Worm (Caenorhabditis elegans): ENCODE results near the gene frm-8.

frm-8 gene

DNA sequence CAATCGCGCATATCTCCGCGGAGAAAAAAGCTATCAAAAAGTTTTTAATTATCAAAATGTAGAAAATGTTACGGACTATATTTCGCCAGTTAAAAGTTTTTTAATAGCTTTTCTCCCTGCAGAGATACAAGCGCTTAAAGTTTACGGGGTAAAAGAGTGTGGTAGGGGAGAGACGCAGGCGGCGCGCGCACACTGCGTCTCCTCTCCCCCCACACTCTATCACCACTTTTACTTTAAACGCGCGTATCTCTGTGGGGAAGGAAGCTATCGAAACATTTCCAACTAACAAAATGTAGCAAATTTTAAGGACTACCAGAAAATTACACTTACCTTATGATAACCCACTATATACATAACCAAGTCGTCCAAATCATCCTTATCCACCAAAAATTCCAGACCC is 15.4 kb downstream of the frm-8 start:
- TF ChIP-seq efl-1 (optimal IDR thresholded peaks at IDR 0.05) (no peak), efl-1 (GFP tag; optimal IDR thresholded peaks at IDR 0.05 in 1 of 2) (peak in 1 of 2 experiments; percentile 57), hlh-4 (tag; optimal IDR thresholded peaks at IDR 0.05) (no peak)

DNA sequence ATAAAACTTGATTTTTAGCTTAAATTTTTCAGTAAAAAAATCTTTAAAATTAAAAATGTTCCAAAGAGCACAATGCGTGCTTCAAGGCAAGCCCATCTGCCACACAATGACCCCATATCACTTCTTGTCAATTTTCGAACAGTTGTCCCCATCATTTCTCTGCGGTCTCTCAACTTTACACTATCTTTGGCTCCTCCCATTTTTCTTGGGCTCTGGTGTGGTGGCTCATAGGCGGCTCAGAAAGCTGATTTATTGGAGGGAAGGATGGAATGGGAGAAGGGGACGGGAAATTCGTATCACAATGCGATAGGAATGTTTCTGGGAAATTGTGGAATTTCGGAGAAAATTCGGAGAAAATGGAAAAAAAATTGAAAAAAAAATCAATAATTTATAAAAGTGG is 18.4 kb downstream of the frm-8 start:
- TF ChIP-seq nhr-19 (GFP tag; conservative IDR thresholded peaks at IDR 0.05) (peak; percentile 14), nhr-71 (tag; optimal IDR thresholded peaks at IDR 0.05) (peak; percentile 41), unc-62 (GFP tag; optimal IDR thresholded peaks at IDR 0.05) (no peak), lin-39 (tag; optimal IDR thresholded peaks at IDR 0.05) (peak; percentile 21), pqm-1 (tag; optimal IDR thresholded peaks at IDR 0.05) (no peak), lin-14 (GFP tag; optimal IDR thresholded peaks at IDR 0.05) (peak; percentile 77), lsy-2 (tag; optimal IDR thresholded peaks at IDR 0.05) (peak in 1 of 2 experiments; percentile 10), pag-3 (tag; optimal IDR thresholded peaks at IDR 0.05; ENCODE audit: borderline replicate concordance, insufficient read depth) (peak; percentile 16), rnt-1 (tag; optimal IDR thresholded peaks at IDR 0.05) (peak; percentile 77), snu-23 (GFP tag; optimal IDR thresholded peaks at IDR 0.05) (peak; percentile 36), unc-98 (GFP tag; IDR thresholded peaks at IDR 0.05) (0 out of 2 replicates have a peak, but pooled peaks have one; percentile 28)

DNA sequence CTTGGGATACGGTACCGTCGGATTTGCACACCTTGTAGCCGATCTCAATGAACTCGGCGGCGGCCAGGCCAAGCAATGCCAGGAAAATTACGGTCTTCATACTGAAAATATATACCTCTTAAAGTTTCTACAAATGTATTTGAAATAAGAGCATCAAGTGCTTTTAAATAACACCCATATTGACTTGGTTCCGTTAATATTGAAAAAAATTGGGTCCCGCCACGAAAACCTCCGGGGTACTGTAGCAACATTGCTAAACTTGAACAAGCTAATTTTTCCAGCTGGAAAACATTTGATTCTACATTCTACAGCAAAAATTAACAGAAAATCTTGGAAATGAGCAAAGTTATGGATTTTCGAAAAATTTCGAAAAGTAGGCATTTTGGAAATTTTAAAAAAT is 19.5 kb downstream of the frm-8 start, which contains the start of gene heh-1:
Gene heh-1, minus strand, starts transcription at position 101 of the 400 bp plus-strand sequence.
- TF ChIP-seq lsy-2 (tag; optimal IDR thresholded peaks at IDR 0.05) (no peak), lin-39 (tag; optimal IDR thresholded peaks at IDR 0.05) (no peak)

DNA sequence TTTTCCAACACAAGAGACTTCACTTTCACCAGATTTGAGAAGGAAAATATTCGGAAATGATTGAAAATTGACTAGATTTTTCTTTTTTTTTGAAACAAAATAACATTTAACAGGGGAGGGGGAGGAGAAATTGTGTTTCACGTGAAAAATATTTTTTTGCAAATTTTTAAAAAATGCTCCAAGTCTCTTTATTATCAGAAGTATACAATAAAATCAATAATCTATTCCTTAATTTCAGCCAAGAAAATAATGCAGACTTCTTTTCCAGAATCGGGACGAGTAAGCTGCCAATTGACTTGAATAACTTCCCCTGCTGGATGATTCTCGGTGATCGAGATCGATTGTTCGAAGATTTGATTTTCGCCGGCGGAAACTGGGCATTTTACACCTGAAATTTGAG is 20.6 kb downstream of the frm-8 start, which contains the start of gene R148.7:
Gene R148.7, minus strand, starts transcription at position 101 of the 400 bp plus-strand sequence.
- TF ChIP-seq efl-1 (optimal IDR thresholded peaks at IDR 0.05) (no peak), efl-1 (GFP tag; optimal IDR thresholded peaks at IDR 0.05 in 1 of 2) (peak in 1 of 2 experiments; percentile 43), sup-37 (GFP tag; optimal IDR thresholded peaks at IDR 0.05) (no peak)

DNA sequence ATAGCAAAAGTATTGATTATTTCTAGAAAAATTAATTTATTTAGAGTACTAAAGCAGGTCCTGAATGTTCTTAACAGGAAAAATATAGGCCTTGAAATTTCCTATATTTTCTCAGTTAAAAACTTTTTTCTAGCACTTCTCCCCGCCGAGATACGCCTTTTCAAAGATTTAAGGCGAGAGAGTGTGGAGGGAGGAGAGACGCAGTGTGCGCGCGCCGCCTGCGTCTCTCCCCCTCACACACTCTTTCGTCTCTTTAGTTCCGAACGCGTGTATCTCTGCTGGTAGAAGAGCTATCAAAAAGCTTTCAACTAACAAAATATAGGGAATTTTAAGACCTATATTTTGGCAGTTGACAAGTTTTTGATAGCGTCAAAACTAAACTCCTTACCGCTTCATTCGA is 21.0 kb downstream of the frm-8 start:
- TF ChIP-seq pqm-1 (tag; optimal IDR thresholded peaks at IDR 0.05) (no peak), F16B12.6 (tag; optimal IDR thresholded peaks at IDR 0.05) (no peak), ceh-8 (GFP tag; optimal IDR thresholded peaks at IDR 0.05) (no peak), alr-1 (tag; optimal IDR thresholded peaks at IDR 0.05; ENCODE audit: borderline replicate concordance) (no peak), isw-1 (GFP tag; IDR thresholded peaks at IDR 0.05) (no peak), egl-13 (tag; optimal IDR thresholded peaks at IDR 0.05) (no peak), ceh-82 (tag; optimal IDR thresholded peaks at IDR 0.05) (no peak)

DNA sequence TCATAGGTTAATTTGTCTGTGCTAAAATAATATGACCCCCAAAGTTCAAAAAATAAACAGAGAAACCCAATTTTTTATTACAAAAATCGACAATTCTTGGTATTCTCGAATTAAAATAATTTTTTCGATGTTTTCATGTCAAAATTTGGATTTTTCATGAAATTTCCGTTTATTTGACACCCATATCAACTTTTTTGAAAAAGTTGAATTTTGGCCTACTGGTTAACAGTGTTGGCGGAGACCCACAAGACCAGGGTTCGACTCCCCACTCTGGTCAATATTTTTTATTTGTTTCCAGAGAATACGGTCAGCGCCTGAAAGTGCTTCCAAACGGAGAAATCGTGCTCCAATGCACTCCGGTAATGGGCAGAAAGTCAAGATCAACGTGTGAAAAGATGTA is 27.2 kb downstream of the frm-8 start:
- TF ChIP-seq nhr-20 (tag; optimal IDR thresholded peaks at IDR 0.05) (no peak), elt-2 (tag; optimal IDR thresholded peaks at IDR 0.05) (no peak), skn-1 (tag; optimal IDR thresholded peaks at IDR 0.05) (no peak), jun-1 (tag; optimal IDR thresholded peaks at IDR 0.05) (no peak)

DNA sequence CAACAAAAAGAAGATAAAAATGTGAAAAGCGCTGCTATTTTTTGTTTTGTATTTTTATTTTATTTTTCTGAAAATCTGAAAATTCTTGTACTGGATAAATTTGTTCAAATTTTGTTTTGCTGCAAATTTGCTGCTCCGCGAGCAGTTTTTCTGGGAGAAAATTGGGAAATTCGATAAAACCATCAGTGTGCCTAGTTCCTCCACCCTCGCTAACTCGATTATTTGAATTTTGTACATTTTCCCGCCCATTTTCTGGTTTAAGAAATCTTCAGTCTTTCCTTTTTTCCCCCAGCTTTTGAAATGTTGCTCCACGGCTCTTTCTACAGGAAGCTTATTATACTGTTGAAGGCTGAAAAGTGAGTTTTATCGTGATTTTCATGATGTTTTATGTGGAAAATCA is 27.8 kb downstream of the frm-8 start, which contains the start of gene R148.8:
Gene R148.8, plus strand, starts transcription at position 301 of the 400 bp plus-strand sequence.
- TF ChIP-seq egl-13 (tag; optimal IDR thresholded peaks at IDR 0.05): no peak
- no peak for TF ChIP-seq irx-1 (tag; optimal IDR thresholded peaks at IDR 0.05)
- TF ChIP-seq mep-1 (tag; optimal IDR thresholded peaks at IDR 0.05): no peak
- TF ChIP-seq nhr-90 (tag; optimal IDR thresholded peaks at IDR 0.05; ENCODE audit: poor library complexity): no peak
- TF ChIP-seq fkh-8 (tag; optimal IDR thresholded peaks at IDR 0.05): no peak
- TF ChIP-seq C04F5.9 (tag; optimal IDR thresholded peaks at IDR 0.05): no peak
- TF ChIP-seq unc-62 (GFP tag; optimal IDR thresholded peaks at IDR 0.05): no peak
- no peak for TF ChIP-seq ztf-11 (tag; optimal IDR thresholded peaks at IDR 0.05)

Measured in whole organism, L1 larva.